Worm (Caenorhabditis elegans) whole organism, late embryonic: ENCODE measurements around the gene K12H4.5.

Experiments used
- T23F11.4 ChIP-seq: fragments of 200-800 bp; sonication (Bioruptor generic); optimal IDR thresholded peaks from 2 replicates; lab custom pipeline; 2018; ENCODE audit warnings: mild to moderate bottlenecking, missing genetic modification characterization, missing compliant biosample characterization
- ama-1 ChIP-seq: fragments of 150-350 bp; optimal IDR thresholded peaks from 2 replicates; lab custom pipeline; 2014
- ceh-48 ChIP-seq: sonication (generic microtip); optimal IDR thresholded peaks from 2 replicates; lab custom pipeline; 2016; ENCODE audit warnings: missing genetic modification characterization, inconsistent platforms, missing compliant biosample characterization
- ceh-9 ChIP-seq: sonication (generic microtip); optimal IDR thresholded peaks from 2 replicates; lab custom pipeline; 2016; ENCODE audit warnings: mild to moderate bottlenecking, missing genetic modification characterization, inconsistent platforms, missing compliant biosample characterization
- elt-4 ChIP-seq: sonication (generic microtip); optimal IDR thresholded peaks from 2 replicates; lab custom pipeline; 2016; ENCODE audit warnings: missing genetic modification characterization, missing compliant biosample characterization
- nhr-11 ChIP-seq: fragments of 150-350 bp; optimal IDR thresholded peaks from 2 replicates; lab custom pipeline; 2014; ENCODE audit warnings: missing biosample characterization, missing genetic modification characterization
- npax-4 ChIP-seq: sonication (generic microtip); optimal IDR thresholded peaks from 2 replicates; lab custom pipeline; 2016; ENCODE audit warnings: missing genetic modification characterization, missing compliant biosample characterization
- pag-3 ChIP-seq: sonication (generic microtip); optimal IDR thresholded peaks from 2 replicates; lab custom pipeline; 2016; ENCODE audit warnings: missing compliant biosample characterization, missing genetic modification characterization, borderline replicate concordance
- pha-4 ChIP-seq: fragments of 150-350 bp; optimal IDR thresholded peaks from 2 replicates; lab custom pipeline; 2018; ENCODE audit warnings: missing biosample characterization, missing genetic modification reagents, missing genetic modification characterization
- pqm-1 ChIP-seq: sonication (generic microtip); optimal IDR thresholded peaks from 2 replicates; lab custom pipeline; 2016; ENCODE audit warnings: missing genetic modification characterization, missing compliant biosample characterization
- pros-1 ChIP-seq: fragments of 150-350 bp; optimal IDR thresholded peaks from 2 replicates; lab custom pipeline; 2014; ENCODE audit warnings: missing biosample characterization, missing genetic modification reagents, missing genetic modification characterization

- TF ChIP-seq pha-4 (tag; lab: Kevin White, UChicago), result no peak
- no peak for TF ChIP-seq pag-3 (tag; lab: Kevin White, UChicago)
- no peak for TF ChIP-seq elt-4
- TF ChIP-seq nhr-11 (tag; lab: Kevin White, UChicago), result no peak
- no peak for TF ChIP-seq npax-4 (tag; lab: Kevin White, UChicago)
- no peak for TF ChIP-seq T23F11.4
- no peak for TF ChIP-seq ceh-9 (tag; lab: Kevin White, UChicago)
- TF ChIP-seq ceh-48 (tag; lab: Kevin White, UChicago), result no peak
- TF ChIP-seq pqm-1, result no peak
- no peak for TF ChIP-seq ama-1
- no peak for TF ChIP-seq pros-1 (tag; lab: Kevin White, UChicago)
Measured at ce11 chrIII:8066989-8067388, 22.7 kb downstream of the K12H4.5 start, which contains the start of gene pros-1.
